Worm (Caenorhabditis elegans) whole organism, L1 larva: ENCODE measurements around the gene ubc-24.

Experiments
- C34B4.2 ChIP-seq: sonication (generic microtip); optimal IDR thresholded peaks from 2 replicates; lab custom pipeline; 2017; ENCODE audit warnings: mild to moderate bottlenecking, missing genetic modification characterization, missing compliant biosample characterization
- Y116A8C.19 ChIP-seq: sonication (generic microtip); optimal IDR thresholded peaks from 2 replicates; lab custom pipeline; 2016; ENCODE audit warnings: missing compliant biosample characterization, missing genetic modification characterization, borderline replicate concordance
- ama-1 ChIP-seq: fragments of 150-350 bp; optimal IDR thresholded peaks from 2 replicates; lab custom pipeline; 2014
- blmp-1 ChIP-seq: fragments of 150-350 bp; optimal IDR thresholded peaks from 2 replicates; lab custom pipeline; 2014; ENCODE audit warnings: missing biosample characterization, missing genetic modification characterization
- ceh-8 ChIP-seq: fragments of 200-800 bp; sonication (Bioruptor generic); optimal IDR thresholded peaks from 2 replicates; lab custom pipeline; 2018; ENCODE audit warnings: mild to moderate bottlenecking, missing genetic modification characterization, moderate library complexity, missing compliant biosample characterization
- ceh-82 ChIP-seq, 3 experiments: fragments of 150-350 bp in 1 of 3; sonication (generic microtip) in 2 of 3; optimal IDR thresholded peaks; 2 replicates each; lab custom pipeline; 2014 to 2017; ENCODE audit warnings: missing biosample characterization in 3 of 3, missing genetic modification characterization in 3 of 3
- ceh-90 ChIP-seq: sonication (generic microtip); optimal IDR thresholded peaks from 2 replicates; lab custom pipeline; 2016; ENCODE audit warnings: missing genetic modification characterization, missing compliant biosample characterization
- dpl-1 ChIP-seq, 3 experiments: fragments of 150-350 bp in 2 of 3; sonication (generic microtip) in 1 of 3; optimal IDR thresholded peaks; 2 replicates each; lab custom pipeline; 2014 to 2017; ENCODE audit warnings: missing biosample characterization in 3 of 3, missing genetic modification characterization in 3 of 3, missing genetic modification reagents in 3 of 3
- efl-1 ChIP-seq, 4 experiments: fragments of 150-350 bp; optimal IDR thresholded peaks in 3 of 4; peaks in 1 of 4; 1 replicate in 1 of 4; 2 replicates in 3 of 4; lab custom pipeline; 2014; ENCODE audit warnings: missing biosample characterization in 2 of 4, missing genetic modification characterization in 2 of 4, missing genetic modification reagents in 2 of 4
- egl-13 ChIP-seq: sonication (generic microtip); optimal IDR thresholded peaks from 2 replicates; lab custom pipeline; 2016; ENCODE audit warnings: missing genotype, missing genetic modification reagents, missing genetic modification characterization, missing compliant biosample characterization
- elt-2 ChIP-seq: sonication (generic microtip); optimal IDR thresholded peaks from 2 replicates; lab custom pipeline; 2016; ENCODE audit warnings: missing genetic modification characterization, mild to moderate bottlenecking, inconsistent platforms, missing compliant biosample characterization, missing genetic modification reagents
- elt-3 ChIP-seq, 6 experiments: fragments of 150-350 bp in 1 of 6; sonication (generic microtip); optimal IDR thresholded peaks; 2 replicates each; lab custom pipeline; 2017 to 2018; ENCODE audit warnings: missing biosample characterization in 6 of 6, missing genetic modification characterization in 6 of 6, inconsistent platforms in 1 of 6
- ets-5 ChIP-seq: fragments of 200-800 bp; sonication (Bioruptor generic); IDR thresholded peaks from 2 replicates; pipeline ENCODE4 v1.3.6; 2022; ENCODE audit warnings: missing genetic modification characterization, missing compliant biosample characterization
- fos-1 ChIP-seq: fragments of 150-350 bp; optimal IDR thresholded peaks from 2 replicates; lab custom pipeline; 2014; ENCODE audit warnings: missing biosample characterization, missing genetic modification characterization
- hpl-2 ChIP-seq: fragments of 150-350 bp; optimal IDR thresholded peaks from 2 replicates; lab custom pipeline; 2014; ENCODE audit warnings: missing biosample characterization, missing genetic modification reagents, missing genetic modification characterization
- irx-1 ChIP-seq: sonication (generic microtip); optimal IDR thresholded peaks from 2 replicates; lab custom pipeline; 2016; ENCODE audit warnings: missing genetic modification characterization, missing compliant biosample characterization
- jun-1 ChIP-seq: fragments of 150-350 bp; optimal IDR thresholded peaks from 2 replicates; lab custom pipeline; 2014; ENCODE audit warnings: missing biosample characterization, missing genetic modification reagents, missing genetic modification characterization
- lin-14 ChIP-seq: fragments of 200-800 bp; sonication (Bioruptor generic); optimal IDR thresholded peaks from 2 replicates; lab custom pipeline; 2018; ENCODE audit warnings: mild to moderate bottlenecking, missing genetic modification characterization, moderate library complexity, missing compliant biosample characterization
- lir-3 ChIP-seq: sonication (generic microtip); optimal IDR thresholded peaks from 2 replicates; lab custom pipeline; 2016; ENCODE audit warnings: mild to moderate bottlenecking, missing genetic modification characterization, moderate library complexity, missing compliant biosample characterization; ENCODE audit not compliant: poor library complexity
- lsy-2 ChIP-seq, 2 experiments: fragments of 150-350 bp; optimal IDR thresholded peaks; 2 replicates each; lab custom pipeline; 2014; ENCODE audit warnings: missing biosample characterization in 2 of 2, missing genetic modification characterization in 2 of 2
- mep-1 ChIP-seq: fragments of 150-350 bp; optimal IDR thresholded peaks from 2 replicates; lab custom pipeline; 2014; ENCODE audit warnings: missing biosample characterization, missing genetic modification characterization
- nhr-11 ChIP-seq: fragments of 150-350 bp; optimal IDR thresholded peaks from 2 replicates; lab custom pipeline; 2014; ENCODE audit warnings: missing biosample characterization, missing genetic modification characterization
- nhr-12 ChIP-seq: sonication (generic microtip); optimal IDR thresholded peaks from 2 replicates; lab custom pipeline; 2017; ENCODE audit warnings: missing biosample characterization, missing genetic modification characterization
- nhr-20 ChIP-seq: sonication (generic microtip); optimal IDR thresholded peaks from 2 replicates; lab custom pipeline; 2016; ENCODE audit warnings: mild to moderate bottlenecking, missing genetic modification characterization, missing compliant biosample characterization
- nhr-77 ChIP-seq: fragments of 150-350 bp; optimal IDR thresholded peaks from 2 replicates; lab custom pipeline; 2014; ENCODE audit warnings: missing biosample characterization, missing genetic modification characterization
- nhr-84 ChIP-seq: sonication (generic microtip); optimal IDR thresholded peaks from 2 replicates; lab custom pipeline; 2017; ENCODE audit warnings: missing biosample characterization, missing genetic modification characterization
- pag-3 ChIP-seq: sonication (generic microtip); optimal IDR thresholded peaks from 2 replicates; lab custom pipeline; 2017; ENCODE audit warnings: missing genetic modification characterization, mild to moderate bottlenecking, missing compliant biosample characterization, antibody characterized with exemption, borderline replicate concordance; ENCODE audit not compliant: insufficient read depth
- pax-3 ChIP-seq: fragments of 200-800 bp; sonication (Bioruptor generic); optimal IDR thresholded peaks from 2 replicates; lab custom pipeline; 2018; ENCODE audit warnings: mild to moderate bottlenecking, missing genetic modification characterization, moderate library complexity, missing compliant biosample characterization
- pqm-1 ChIP-seq: sonication (generic microtip); optimal IDR thresholded peaks from 3 replicates; lab custom pipeline; 2017; ENCODE audit warnings: missing biosample characterization, missing genetic modification characterization
- rnt-1 ChIP-seq: sonication (generic microtip); optimal IDR thresholded peaks from 2 replicates; lab custom pipeline; 2016; ENCODE audit warnings: mild to moderate bottlenecking, missing genetic modification characterization, moderate library complexity, missing compliant biosample characterization
- snpc-4 ChIP-seq: fragments of 150-350 bp; optimal IDR thresholded peaks from 2 replicates; lab custom pipeline; 2014; ENCODE audit warnings: missing biosample characterization, missing genetic modification characterization
- sup-37 ChIP-seq: fragments of 200-800 bp; sonication (Bioruptor generic); optimal IDR thresholded peaks from 2 replicates; lab custom pipeline; 2018; ENCODE audit warnings: mild to moderate bottlenecking, missing genetic modification characterization, missing compliant biosample characterization
- swsn-7 ChIP-seq: sonication (generic microtip); optimal IDR thresholded peaks from 2 replicates; lab custom pipeline; 2016; ENCODE audit warnings: missing genetic modification characterization, missing compliant biosample characterization
- tbx-2 ChIP-seq: sonication (generic microtip); optimal IDR thresholded peaks from 2 replicates; lab custom pipeline; 2016; ENCODE audit warnings: missing genetic modification characterization, missing compliant biosample characterization
- tlp-1 ChIP-seq: fragments of 150-350 bp; optimal IDR thresholded peaks from 2 replicates; lab custom pipeline; 2014; ENCODE audit warnings: missing biosample characterization, missing genetic modification characterization
- unc-30 ChIP-seq: sonication (generic microtip); optimal IDR thresholded peaks from 2 replicates; lab custom pipeline; 2017; ENCODE audit warnings: missing biosample characterization, missing genetic modification characterization
- vab-15 ChIP-seq: sonication (generic microtip); optimal IDR thresholded peaks from 2 replicates; lab custom pipeline; 2017; ENCODE audit warnings: missing genotype, mild to moderate bottlenecking, missing genetic modification characterization, missing compliant biosample characterization
- ztf-4 ChIP-seq: fragments of 150-350 bp; optimal IDR thresholded peaks from 2 replicates; lab custom pipeline; 2014; ENCODE audit warnings: missing biosample characterization, missing genetic modification characterization

Gene ubc-24

ce11 chrII:8382880-8383279 is 22.5 kb upstream of the ubc-24 start (continued):
- TF ChIP-seq snpc-4 (tag; lab: Kevin White, UChicago) (no peak), mep-1 (tag; lab: Kevin White, UChicago) (no peak), nhr-77 (tag; lab: Kevin White, UChicago) (no peak), ceh-8 (no peak), ama-1 (lab: Kevin White, UChicago) (no peak), nhr-20 (tag; lab: Kevin White, UChicago) (peak; percentile 78), lin-14 (peak; percentile 33), pqm-1 (tag; lab: Kevin White, UChicago) (peak; percentile 79), tlp-1 (tag; lab: Kevin White, UChicago) (peak; percentile 2), swsn-7 (tag; lab: Kevin White, UChicago) (no peak), jun-1 (tag; lab: Kevin White, UChicago) (peak; percentile 74), elt-2 (peak; percentile 99), hpl-2 (GFP tag; lab: Kevin White, UChicago) (no peak), nhr-11 (tag; lab: Kevin White, UChicago) (no peak), sup-37 (no peak), vab-15 (tag; lab: Kevin White, UChicago) (no peak), tbx-2 (tag; lab: Kevin White, UChicago) (no peak), efl-1 (optimal IDR thresholded peaks at IDR 0.05; lab: Kevin White, UChicago) (no peak), efl-1 (GFP tag; optimal IDR thresholded peaks at IDR 0.05 in 1 of 2; lab: Kevin White, UChicago) (no peak), unc-30 (tag; lab: Kevin White, UChicago) (no peak), nhr-12 (tag; lab: Kevin White, UChicago) (no peak), lir-3 (tag; lab: Kevin White, UChicago) (no peak), ets-5 (GFP tag; lab: Robert Waterston, UW) (no peak), egl-13 (tag; lab: Kevin White, UChicago) (peak; percentile 69), ztf-4 (no peak)

ce11 chrII:8384344-8384743 is 21.1 kb upstream of the ubc-24 start:
- no peak for TF ChIP-seq ceh-82 (tag; optimal IDR thresholded peaks at IDR 0.05; lab: Kevin White, UChicago)
- TF ChIP-seq egl-13 (tag; lab: Kevin White, UChicago), result no peak
- peak; percentile 33 for TF ChIP-seq nhr-20 (tag; lab: Kevin White, UChicago)
- no peak for TF ChIP-seq efl-1 (optimal IDR thresholded peaks at IDR 0.05; lab: Kevin White, UChicago)
- no peak for TF ChIP-seq efl-1 (GFP tag; optimal IDR thresholded peaks at IDR 0.05 in 1 of 2; lab: Kevin White, UChicago)
- peak; percentile 67 for TF ChIP-seq pqm-1 (tag; lab: Kevin White, UChicago)
- no peak for TF ChIP-seq rnt-1 (tag; lab: Kevin White, UChicago)
- no peak for TF ChIP-seq hpl-2 (GFP tag; lab: Kevin White, UChicago)
- TF ChIP-seq ceh-8, result no peak
- no peak for TF ChIP-seq nhr-84 (tag; lab: Kevin White, UChicago)
- no peak for TF ChIP-seq blmp-1 (tag; lab: Kevin White, UChicago)
- no peak for TF ChIP-seq pax-3 (tag; lab: Kevin White, UChicago)
- TF ChIP-seq elt-2, result peak; percentile 62
- TF ChIP-seq, all 84 proteins: peak for 3

DNA sequence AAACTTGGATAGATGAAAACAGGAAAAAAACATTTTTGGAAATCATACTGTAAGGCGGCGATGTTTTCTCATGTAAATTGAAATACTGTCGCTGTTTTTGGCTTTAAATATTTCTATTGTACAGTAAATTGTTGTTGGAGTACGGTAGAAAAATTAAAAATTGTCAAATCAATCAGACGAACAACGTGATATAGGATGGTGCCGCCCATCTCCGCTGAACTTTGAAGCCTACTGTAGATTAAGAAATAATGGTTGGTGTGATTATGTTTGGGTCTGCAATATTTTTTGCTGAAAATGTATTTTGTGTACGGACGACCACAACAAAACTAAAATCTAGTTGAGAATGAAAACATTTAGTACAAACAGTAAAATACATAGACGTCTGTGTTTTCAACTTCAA is 19.8 kb upstream of the ubc-24 start:
- TF ChIP-seq lsy-2 (tag; optimal IDR thresholded peaks at IDR 0.05; lab: Kevin White, UChicago) (peak in 1 of 2 experiments; percentile 23), C34B4.2 (tag; lab: Kevin White, UChicago) (no peak), pag-3 (tag; lab: Kevin White, UChicago) (no peak), elt-2 (peak; percentile 17), unc-30 (tag; lab: Kevin White, UChicago) (no peak), irx-1 (tag; lab: Kevin White, UChicago) (no peak), hpl-2 (GFP tag; lab: Kevin White, UChicago) (no peak), ceh-82 (tag; optimal IDR thresholded peaks at IDR 0.05; lab: Kevin White, UChicago) (no peak)
- TF ChIP-seq, all 84 proteins: peak for 2

- TF ChIP-seq vab-15 (tag; lab: Kevin White, UChicago) (no peak), pag-3 (tag; lab: Kevin White, UChicago) (no peak), ztf-4 (no peak), jun-1 (tag; lab: Kevin White, UChicago) (no peak), tlp-1 (tag; lab: Kevin White, UChicago) (no peak), dpl-1 (GFP tag; optimal IDR thresholded peaks at IDR 0.05; lab: Kevin White, UChicago) (no peak), nhr-20 (tag; lab: Kevin White, UChicago) (peak; percentile 0), elt-2 (peak; percentile 64), fos-1 (tag; lab: Kevin White, UChicago) (no peak), elt-3 (tag; optimal IDR thresholded peaks at IDR 0.05; lab: Kevin White, UChicago) (no peak), lir-3 (tag; lab: Kevin White, UChicago) (no peak), ceh-90 (tag; lab: Kevin White, UChicago) (no peak), pqm-1 (tag; lab: Kevin White, UChicago) (peak; percentile 13), Y116A8C.19 (tag; lab: Kevin White, UChicago) (no peak)
Observed at ce11 chrII:8386897-8387296, 18.5 kb upstream of the ubc-24 start.
